Worm (Caenorhabditis elegans) whole organism, L3 larva: ENCODE data around the gene ints-11.

ENCODE experiments used
- R02D3.7 ChIP-seq: fragments of 150-350 bp; optimal IDR thresholded peaks from 2 replicates; lab custom pipeline; 2014; ENCODE audit warnings: missing biosample characterization, missing genetic modification characterization
- aly-2 ChIP-seq: fragments of 150-350 bp; optimal IDR thresholded peaks from 2 replicates; lab custom pipeline; 2014; ENCODE audit warnings: missing biosample characterization, missing genetic modification characterization
- ceh-28 ChIP-seq: fragments of 150-350 bp; optimal IDR thresholded peaks from 2 replicates; lab custom pipeline; 2014; ENCODE audit warnings: missing biosample characterization, missing genetic modification reagents, missing genetic modification characterization
- ceh-82 ChIP-seq: fragments of 150-350 bp; optimal IDR thresholded peaks from 2 replicates; lab custom pipeline; 2014; ENCODE audit warnings: missing biosample characterization, missing genetic modification characterization
- fkh-10 ChIP-seq: sonication (generic microtip); optimal IDR thresholded peaks from 2 replicates; lab custom pipeline; 2017; ENCODE audit warnings: missing biosample characterization, missing genetic modification reagents, missing genetic modification characterization
- nhr-237 ChIP-seq: fragments of 150-350 bp; optimal IDR thresholded peaks from 2 replicates; lab custom pipeline; 2014; ENCODE audit warnings: missing biosample characterization, missing genetic modification characterization
- nhr-28 ChIP-seq: fragments of 150-350 bp; optimal IDR thresholded peaks from 2 replicates; lab custom pipeline; 2014; ENCODE audit warnings: missing biosample characterization, missing genetic modification characterization
- pqm-1 ChIP-seq: fragments of 150-350 bp; optimal IDR thresholded peaks from 2 replicates; lab custom pipeline; 2017; ENCODE audit warnings: missing biosample characterization, missing genetic modification characterization, inconsistent platforms

- TF ChIP-seq R02D3.7 (tag; lab: Kevin White, UChicago) (no peak), fkh-10 (no peak), ceh-82 (tag; lab: Kevin White, UChicago) (no peak), nhr-28 (tag; lab: Kevin White, UChicago) (no peak), nhr-237 (tag; lab: Kevin White, UChicago) (no peak), ceh-28 (tag; lab: Kevin White, UChicago) (no peak), aly-2 (tag; lab: Kevin White, UChicago) (no peak), pqm-1 (tag; lab: Kevin White, UChicago) (no peak)
These were observed 25.9 kb downstream of the ints-11 start for ce11 chrII:8117426-8117825.
